Fruit fly (Drosophila melanogaster) whole organism, embryonic: ENCODE results near the gene CG11089.

ENCODE experiments used
- ATbp ChIP-seq: fragments of 200-800 bp; sonication (Bioruptor generic); optimal IDR thresholded peaks from 2 replicates; lab custom pipeline; 2017; ENCODE audit warnings: missing biosample characterization, mild to moderate bottlenecking, missing genetic modification characterization, missing genetic modification reagents
- CG11695 ChIP-seq: fragments of 200-800 bp; sonication (Bioruptor generic); IDR thresholded peaks from 3 replicates; pipeline ENCODE4 v1.3.6; 2022; ENCODE audit warnings: missing biosample characterization, missing genetic modification characterization
- CG13287 ChIP-seq: fragments of 200-800 bp; sonication (Bioruptor generic); IDR thresholded peaks from 2 replicates; pipeline ENCODE4 v1.3.6; 2022; ENCODE audit warnings: missing biosample characterization, missing genetic modification characterization; ENCODE audit not compliant: partially characterized antibody
- CG13775 ChIP-seq: fragments of 200-800 bp; sonication (Bioruptor generic); optimal IDR thresholded peaks from 3 replicates; lab custom pipeline; 2017; ENCODE audit warnings: missing biosample characterization, mild to moderate bottlenecking, missing genetic modification characterization
- CG14667 ChIP-seq: fragments of 200-800 bp; sonication (Bioruptor generic); IDR thresholded peaks from 2 replicates; pipeline ENCODE4 v1.3.6; 2022; ENCODE audit warnings: missing biosample characterization, missing genetic modification characterization
- CG15073 ChIP-seq: fragments of 200-800 bp; sonication (Bioruptor generic); optimal IDR thresholded peaks from 2 replicates; lab custom pipeline; 2016; ENCODE audit warnings: missing biosample characterization, missing genetic modification characterization
- CG30403 ChIP-seq: fragments of 200-800 bp; sonication (Bioruptor generic); optimal IDR thresholded peaks from 3 replicates; lab custom pipeline; 2016; ENCODE audit warnings: missing biosample characterization, missing genetic modification characterization
- CG31224 ChIP-seq: fragments of 200-800 bp; sonication (Bioruptor generic); IDR thresholded peaks from 2 replicates; pipeline ENCODE4 v1.3.6; 2022; ENCODE audit warnings: missing biosample characterization, missing genetic modification characterization
- CG32532 ChIP-seq: fragments of 200-800 bp; sonication (Bioruptor generic); IDR thresholded peaks from 2 replicates; pipeline ENCODE4 v1.3.6; 2022; ENCODE audit warnings: missing biosample characterization, missing genetic modification characterization
- CG33557 ChIP-seq: fragments of 200-800 bp; sonication (Bioruptor generic); optimal IDR thresholded peaks from 2 replicates; lab custom pipeline; 2019; ENCODE audit warnings: missing biosample characterization, mild to moderate bottlenecking, missing genetic modification characterization, moderate library complexity
- CG3407 ChIP-seq: fragments of 200-800 bp; sonication (Bioruptor generic); optimal IDR thresholded peaks from 2 replicates; lab custom pipeline; 2018; ENCODE audit warnings: missing biosample characterization, mild to moderate bottlenecking, missing genetic modification characterization
- CG43689 ChIP-seq: fragments of 200-800 bp; sonication (Bioruptor generic); IDR thresholded peaks from 2 replicates; pipeline ENCODE4 v1.3.6; 2022; ENCODE audit warnings: missing biosample characterization, missing genetic modification characterization
- CG6683 ChIP-seq: fragments of 200-800 bp; sonication (Bioruptor generic); optimal IDR thresholded peaks from 2 replicates; lab custom pipeline; 2017; ENCODE audit warnings: missing biosample characterization, mild to moderate bottlenecking, missing genetic modification characterization, missing genetic modification reagents
- CG7963 ChIP-seq: fragments of 200-800 bp; sonication (Bioruptor generic); IDR thresholded peaks from 3 replicates; pipeline ENCODE4 v1.3.6; 2022; ENCODE audit warnings: missing biosample characterization, missing genetic modification characterization; ENCODE audit not compliant: partially characterized antibody
- CG7987 ChIP-seq: fragments of 200-800 bp; sonication (Bioruptor generic); optimal IDR thresholded peaks from 2 replicates; lab custom pipeline; 2018; ENCODE audit warnings: missing biosample characterization, mild to moderate bottlenecking, missing genetic modification characterization, moderate library complexity
- CG8290 ChIP-seq, 3 experiments: fragments of 200-800 bp; sonication (Bioruptor generic); optimal IDR thresholded peaks; 2 replicates each; lab custom pipeline; 2016 to 2019; ENCODE audit warnings: missing biosample characterization in 3 of 3, missing genetic modification characterization in 3 of 3, mild to moderate bottlenecking in 2 of 3, moderate library complexity in 1 of 3
- CG8359 ChIP-seq: fragments of 200-800 bp; sonication (Bioruptor generic); optimal IDR thresholded peaks from 2 replicates; lab custom pipeline; 2017; ENCODE audit warnings: missing biosample characterization, mild to moderate bottlenecking, missing genetic modification characterization, borderline replicate concordance
- CG9817 ChIP-seq: fragments of 200-800 bp; sonication (Bioruptor generic); optimal IDR thresholded peaks from 2 replicates; lab custom pipeline; 2018; ENCODE audit warnings: missing biosample characterization, mild to moderate bottlenecking, missing genetic modification characterization, moderate library complexity
- D ChIP-seq, 2 experiments: fragments of 200-800 bp in 1 of 2; fragments of >200 bp in 1 of 2; sonication (Bioruptor generic) in 1 of 2; optimal IDR thresholded peaks; 2 replicates in 1 of 2; 3 replicates in 1 of 2; lab custom pipeline; 2017; ENCODE audit warnings: mild to moderate bottlenecking in 1 of 2, missing biosample characterization in 1 of 2, missing genetic modification characterization in 1 of 2, missing genetic modification reagents in 1 of 2
- Dref ChIP-seq: fragments of 200-800 bp; sonication (Bioruptor generic); IDR thresholded peaks from 2 replicates; pipeline ENCODE4 v1.3.6; 2022; ENCODE audit warnings: missing biosample characterization, missing genetic modification characterization
- HLHmδ ChIP-seq: fragments of 200-800 bp; sonication (Bioruptor generic); optimal IDR thresholded peaks from 2 replicates; lab custom pipeline; 2018; ENCODE audit warnings: missing biosample characterization, mild to moderate bottlenecking, missing genetic modification characterization, moderate library complexity
- Pdp1 ChIP-seq, 2 experiments: fragments of 200-800 bp; sonication (Bioruptor generic); optimal IDR thresholded peaks; 3 replicates each; lab custom pipeline; 2016; ENCODE audit warnings: missing biosample characterization in 2 of 2, missing genetic modification characterization in 2 of 2, mild to moderate bottlenecking in 1 of 2, moderate library complexity in 1 of 2
- Poxn ChIP-seq: fragments of 200-800 bp; sonication (Bioruptor generic); IDR thresholded peaks from 2 replicates; pipeline ENCODE4 v1.3.6; 2022; ENCODE audit warnings: missing biosample characterization, missing genetic modification characterization
- ac ChIP-seq: fragments of 200-800 bp; sonication (Bioruptor generic); optimal IDR thresholded peaks from 3 replicates; lab custom pipeline; 2017; ENCODE audit warnings: missing biosample characterization, mild to moderate bottlenecking, missing genetic modification characterization
- amos ChIP-seq: fragments of 200-800 bp; sonication (Bioruptor generic); IDR thresholded peaks from 2 replicates; pipeline ENCODE4 v1.3.6; 2022; ENCODE audit warnings: missing biosample characterization, missing genetic modification characterization; ENCODE audit not compliant: partially characterized antibody
- caup ChIP-seq: fragments of 200-800 bp; sonication (Bioruptor generic); optimal IDR thresholded peaks from 3 replicates; lab custom pipeline; 2017; ENCODE audit warnings: missing biosample characterization, mild to moderate bottlenecking, missing genetic modification characterization, moderate library complexity; ENCODE audit not compliant: severe bottlenecking
- crc ChIP-seq: fragments of 200-800 bp; sonication (Bioruptor generic); optimal IDR thresholded peaks from 2 replicates; lab custom pipeline; 2016; ENCODE audit warnings: missing biosample characterization, missing genetic modification characterization
- dan ChIP-seq: fragments of 200-800 bp; sonication (Bioruptor generic); IDR thresholded peaks from 2 replicates; pipeline ENCODE4 v1.3.6; 2022; ENCODE audit warnings: missing biosample characterization, missing genetic modification characterization
- dm ChIP-seq: fragments of 200-800 bp; sonication (Bioruptor generic); optimal IDR thresholded peaks from 3 replicates; lab custom pipeline; 2016; ENCODE audit warnings: missing biosample characterization, missing genetic modification characterization
- dysf ChIP-seq: fragments of 200-800 bp; sonication (Bioruptor generic); IDR thresholded peaks from 3 replicates; pipeline ENCODE4 v1.3.6; 2022; ENCODE audit warnings: missing biosample characterization, missing genetic modification characterization
- eve ChIP-seq, 2 experiments: fragments of >200 bp; optimal IDR thresholded peaks; 2 replicates each; lab custom pipeline; 2017; ENCODE audit warnings: missing biosample characterization in 2 of 2, missing genetic modification characterization in 2 of 2
- jigr1 ChIP-seq: fragments of 200-800 bp; sonication (Bioruptor generic); IDR thresholded peaks from 3 replicates; pipeline ENCODE4 v1.3.6; 2022; ENCODE audit warnings: missing biosample characterization, missing genetic modification characterization
- kay ChIP-seq: fragments of 200-800 bp; sonication (Bioruptor generic); optimal IDR thresholded peaks from 2 replicates; lab custom pipeline; 2016; ENCODE audit warnings: missing biosample characterization, missing genetic modification characterization
- lilli ChIP-seq: fragments of 200-800 bp; sonication (Bioruptor generic); optimal IDR thresholded peaks from 3 replicates; lab custom pipeline; 2016; ENCODE audit warnings: missing biosample characterization, missing genetic modification characterization
- lola ChIP-seq, 3 experiments: fragments of >200 bp in 2 of 3; fragments of 200-800 bp in 1 of 3; sonication (Bioruptor generic) in 1 of 3; optimal IDR thresholded peaks; 2 replicates each; lab custom pipeline; 2017 to 2019; ENCODE audit warnings: missing biosample characterization in 3 of 3, missing genetic modification characterization in 3 of 3, mild to moderate bottlenecking in 1 of 3, moderate library complexity in 1 of 3
- maf-S ChIP-seq: fragments of 200-800 bp; sonication (Bioruptor generic); optimal IDR thresholded peaks from 2 replicates; lab custom pipeline; 2016; ENCODE audit warnings: missing biosample characterization, missing genetic modification characterization
- mam ChIP-seq: fragments of 200-800 bp; sonication (Bioruptor generic); optimal IDR thresholded peaks from 3 replicates; lab custom pipeline; 2016; ENCODE audit warnings: missing biosample characterization, missing genetic modification characterization
- nerfin-1 ChIP-seq: fragments of 200-800 bp; sonication (Bioruptor generic); optimal IDR thresholded peaks from 3 replicates; lab custom pipeline; 2019; ENCODE audit warnings: missing biosample characterization, mild to moderate bottlenecking, missing genetic modification characterization, moderate library complexity
- pzg ChIP-seq: fragments of 200-800 bp; sonication (Bioruptor generic); optimal IDR thresholded peaks from 3 replicates; lab custom pipeline; 2018; ENCODE audit warnings: missing biosample characterization, mild to moderate bottlenecking, missing genetic modification characterization, moderate library complexity
- sd ChIP-seq: fragments of 200-800 bp; sonication (Bioruptor generic); optimal IDR thresholded peaks from 3 replicates; lab custom pipeline; 2018; ENCODE audit warnings: missing biosample characterization, mild to moderate bottlenecking, missing genetic modification characterization, moderate library complexity
- shn ChIP-seq: fragments of 200-800 bp; sonication (Bioruptor generic); optimal IDR thresholded peaks from 3 replicates; lab custom pipeline; 2016; ENCODE audit warnings: missing biosample characterization, missing genetic modification characterization
- sim ChIP-seq: fragments of 200-800 bp; sonication (Bioruptor generic); IDR thresholded peaks from 2 replicates; pipeline ENCODE4 v1.3.6; 2022; ENCODE audit warnings: missing biosample characterization, missing genetic modification characterization
- slp2 ChIP-seq: fragments of 200-800 bp; sonication (Bioruptor generic); optimal IDR thresholded peaks from 2 replicates; lab custom pipeline; 2016; ENCODE audit warnings: missing biosample characterization, missing genetic modification characterization
- so ChIP-seq: fragments of 200-800 bp; sonication (Bioruptor generic); IDR thresholded peaks from 3 replicates; pipeline ENCODE4 v1.3.6; 2022; ENCODE audit warnings: missing biosample characterization, missing genetic modification characterization
- sqz ChIP-seq: fragments of 200-800 bp; sonication (Bioruptor generic); optimal IDR thresholded peaks from 3 replicates; lab custom pipeline; 2018; ENCODE audit warnings: missing biosample characterization, mild to moderate bottlenecking, missing genetic modification characterization
- unc-4 ChIP-seq: fragments of 200-800 bp; sonication (Bioruptor generic); IDR thresholded peaks from 2 replicates; pipeline ENCODE4 v1.3.6; 2022; ENCODE audit warnings: missing biosample characterization, missing genetic modification characterization; ENCODE audit not compliant: partially characterized antibody
- wor ChIP-seq: fragments of 200-800 bp; sonication (Bioruptor generic); IDR thresholded peaks from 2 replicates; pipeline ENCODE4 v1.3.6; 2022; ENCODE audit warnings: missing biosample characterization, missing genetic modification characterization

The CG11089 gene

dm6 chr3R:24917814-24918636 is 41.2 kb downstream of the CG11089 start, which contains the start of the genes PIG-S, sud1 and CG11168 (continued):
- peak in 1 of 3 experiments; percentile 67 for TF ChIP-seq lola (GFP tag; optimal IDR thresholded peaks at IDR 0.05; lab: Kevin White, UChicago)
- peak; percentile 38 for TF ChIP-seq CG33557 (GFP tag; lab: Kevin White, UChicago)
- 0 out of 2 replicates have a peak, but pooled peaks have one; percentile 23 for TF ChIP-seq Dref
- TF ChIP-seq dm (GFP tag; lab: Kevin White, UChicago), result no peak
- no peak for TF ChIP-seq kay (GFP tag; lab: Kevin White, UChicago)
- no peak for TF ChIP-seq CG11695 (GFP tag; lab: Robert Waterston, UW)
- peak; percentile 62; the same call in 1 of the 2 replicates for TF ChIP-seq Poxn (GFP tag; lab: Robert Waterston, UW)
- no peak for TF ChIP-seq ac (GFP tag; lab: Kevin White, UChicago)
- TF ChIP-seq CG8290 (GFP tag; optimal IDR thresholded peaks at IDR 0.05; lab: Kevin White, UChicago), result peak; percentile 40
- no peak for TF ChIP-seq CG8290 (tag; optimal IDR thresholded peaks at IDR 0.05; lab: Kevin White, UChicago)
- TF ChIP-seq CG30403 (GFP tag; lab: Kevin White, UChicago), result peak; percentile 65
- no peak for TF ChIP-seq nerfin-1 (tag; lab: Kevin White, UChicago)
- TF ChIP-seq lilli, result peak; percentile 17
- TF ChIP-seq sd (tag; lab: Kevin White, UChicago), result peak; percentile 94
- peak; percentile 54; the same call in 1 of the 3 replicates for TF ChIP-seq CG7963
- TF ChIP-seq CG6683, result no peak
- TF ChIP-seq CG13775 (GFP tag; lab: Kevin White, UChicago), result peak; percentile 66
- TF ChIP-seq CG31224, result peak; percentile 32; the same call in 1 of the 2 replicates
- TF ChIP-seq CG32532 (GFP tag; lab: Robert Waterston, UW), result peak; percentile 58
- no peak for TF ChIP-seq maf-S (GFP tag; lab: Kevin White, UChicago)
- peak; percentile 77 for TF ChIP-seq CG9817 (tag; lab: Kevin White, UChicago)
- peak; percentile 93 for TF ChIP-seq unc-4
- no peak for TF ChIP-seq crc (GFP tag; lab: Kevin White, UChicago)
- no peak for TF ChIP-seq CG7987 (GFP tag; lab: Kevin White, UChicago)
- no peak for TF ChIP-seq wor (GFP tag; lab: Robert Waterston, UW)
- TF ChIP-seq eve (GFP tag; optimal IDR thresholded peaks at IDR 0.05; lab: Kevin White, UChicago), result no peak

- TF ChIP-seq sqz (GFP tag; lab: Kevin White, UChicago) (peak; percentile 18), jigr1 (GFP tag; lab: Robert Waterston, UW) (no peak), Dref (peak; percentile 73), amos (peak; percentile 31; the same call in 1 of the 2 replicates), dan (GFP tag; lab: Robert Waterston, UW) (no peak), HLHmδ (GFP tag; lab: Kevin White, UChicago) (no peak), dysf (no peak), CG3407 (GFP tag; lab: Kevin White, UChicago) (no peak), CG13287 (GFP tag; lab: Robert Waterston, UW) (peak; percentile 57; the same call in 1 of the 2 replicates), so (GFP tag; lab: Robert Waterston, UW) (no peak), CG11695 (GFP tag; lab: Robert Waterston, UW) (no peak), Pdp1 (GFP tag; optimal IDR thresholded peaks at IDR 0.05; lab: Kevin White, UChicago) (no peak), CG14667 (GFP tag; lab: Robert Waterston, UW) (no peak), wor (GFP tag; lab: Robert Waterston, UW) (no peak), mam (GFP tag; lab: Kevin White, UChicago) (no peak), CG43689 (GFP tag; lab: Robert Waterston, UW) (no peak), caup (GFP tag; lab: Kevin White, UChicago) (no peak), slp2 (GFP tag; lab: Kevin White, UChicago) (no peak), sim (no peak), shn (no peak), ATbp (GFP tag; lab: Kevin White, UChicago) (no peak), CG8359 (no peak), CG15073 (no peak), pzg (GFP tag; lab: Kevin White, UChicago) (peak; percentile 40), D (optimal IDR thresholded peaks at IDR 0.05; lab: Kevin White, UChicago) (no peak), D (GFP tag; optimal IDR thresholded peaks at IDR 0.05; lab: Kevin White, UChicago) (no peak)
Observed at dm6 chr3R:24922270-24922669, 45.4 kb downstream of the CG11089 start, which contains the start of gene Mink. Gene Mink (plus strand): TSS chr3R:24922473.
